Worm (Caenorhabditis elegans) whole organism, young adult: ENCODE results near the gene C49F5.6.

Experiments
- C17E4.6 ChIP-seq: fragments of 200-800 bp; sonication (Bioruptor generic); IDR thresholded peaks from 2 replicates; pipeline ENCODE4 v1.3.6; 2022; ENCODE audit warnings: missing genetic modification reagents, missing genetic modification characterization, missing compliant biosample characterization
- F49E8.2 ChIP-seq: sonication (generic microtip); optimal IDR thresholded peaks from 3 replicates; lab custom pipeline; 2017; ENCODE audit warnings: missing genetic modification characterization, mild to moderate bottlenecking, missing compliant biosample characterization, antibody characterized with exemption, moderate library complexity; ENCODE audit not compliant: insufficient read depth
- K11D2.4 ChIP-seq: fragments of 200-800 bp; sonication (Bioruptor generic); IDR thresholded peaks from 2 replicates; pipeline ENCODE4 v1.3.6; 2022; ENCODE audit warnings: missing genetic modification reagents, missing genetic modification characterization, missing compliant biosample characterization
- Y56A3A.18 ChIP-seq: fragments of 200-800 bp; sonication (Bioruptor generic); IDR thresholded peaks from 2 replicates; pipeline ENCODE4 v1.3.6; 2022; ENCODE audit warnings: missing genetic modification reagents, missing genetic modification characterization, missing compliant biosample characterization
- akir-1 ChIP-seq: fragments of 200-800 bp; sonication (Bioruptor generic); optimal IDR thresholded peaks from 2 replicates; lab custom pipeline; 2018; ENCODE audit warnings: mild to moderate bottlenecking, missing genetic modification characterization, moderate library complexity, missing compliant biosample characterization
- ceh-100 ChIP-seq: fragments of 200-800 bp; sonication (Bioruptor generic); IDR thresholded peaks from 2 replicates; pipeline ENCODE4 v1.3.6; 2022; ENCODE audit warnings: missing genetic modification reagents, missing genetic modification characterization, missing compliant biosample characterization
- egl-18 ChIP-seq: fragments of 200-800 bp; sonication (Bioruptor generic); IDR thresholded peaks from 2 replicates; pipeline ENCODE4 v1.3.6; 2022; ENCODE audit warnings: missing genetic modification reagents, missing genetic modification characterization, missing compliant biosample characterization
- egl-44 ChIP-seq: fragments of 200-800 bp; sonication (Bioruptor generic); IDR thresholded peaks from 2 replicates; pipeline ENCODE4 v1.3.6; 2022; ENCODE audit warnings: missing genetic modification reagents, missing genetic modification characterization, missing compliant biosample characterization
- hmg-20 ChIP-seq: fragments of 200-800 bp; sonication (Bioruptor generic); IDR thresholded peaks from 2 replicates; pipeline ENCODE4 v1.3.6; 2022; ENCODE audit warnings: missing genetic modification reagents, missing genetic modification characterization, missing compliant biosample characterization
- hrde-1 ChIP-seq: sonication (generic microtip); optimal IDR thresholded peaks from 2 replicates; lab custom pipeline; 2016; ENCODE audit warnings: missing genetic modification characterization, mild to moderate bottlenecking, missing compliant biosample characterization, moderate library complexity, missing genotype, missing genetic modification reagents, borderline replicate concordance
- let-607 ChIP-seq, 2 experiments: fragments of 200-800 bp in 1 of 2; sonication (Bioruptor generic) in 1 of 2; sonication (generic microtip) in 1 of 2; optimal IDR thresholded peaks; 2 replicates each; lab custom pipeline; 2016 to 2018; ENCODE audit warnings: mild to moderate bottlenecking in 2 of 2, missing compliant biosample characterization in 2 of 2, missing genetic modification characterization in 2 of 2, moderate library complexity in 2 of 2, missing genotype in 1 of 2
- lin-35 ChIP-seq, 3 experiments: fragments of 150-350 bp in 2 of 3; sonication (generic microtip) in 1 of 3; optimal IDR thresholded peaks; 2 replicates each; lab custom pipeline; 2014 to 2018; ENCODE audit warnings: missing biosample characterization in 3 of 3, missing genetic modification characterization in 3 of 3, missing genetic modification reagents in 3 of 3
- lir-1 ChIP-seq: fragments of 200-800 bp; sonication (Bioruptor generic); conservative IDR thresholded peaks from 2 replicates; pipeline ENCODE4 v1.3.6; 2022; ENCODE audit warnings: missing genetic modification reagents, missing genetic modification characterization, missing compliant biosample characterization
- lsy-27 ChIP-seq: sonication (generic microtip); optimal IDR thresholded peaks from 2 replicates; lab custom pipeline; 2017; ENCODE audit warnings: missing genetic modification characterization, mild to moderate bottlenecking, missing compliant biosample characterization, antibody characterized with exemption, missing genotype, borderline replicate concordance; ENCODE audit not compliant: insufficient read depth
- mxl-1 ChIP-seq: sonication (generic microtip); optimal IDR thresholded peaks from 2 replicates; lab custom pipeline; 2016; ENCODE audit warnings: missing genetic modification characterization, missing compliant biosample characterization
- nhr-120 ChIP-seq: fragments of 200-800 bp; sonication (Bioruptor generic); IDR thresholded peaks from 2 replicates; pipeline ENCODE4 v1.3.6; 2022; ENCODE audit warnings: missing genetic modification characterization, missing compliant biosample characterization
- ztf-18 ChIP-seq: sonication (generic microtip); optimal IDR thresholded peaks from 2 replicates; lab custom pipeline; 2016; ENCODE audit warnings: missing genotype, mild to moderate bottlenecking, missing genetic modification characterization, missing compliant biosample characterization

The C49F5.6 gene

ce11 chrX:12038728-12039127 lies 50.6 kb downstream of the C49F5.6 start:
- TF ChIP-seq ceh-100 (GFP tag; lab: Robert Waterston, UW) (no peak), K11D2.4 (no peak), egl-44 (GFP tag; lab: Robert Waterston, UW) (no peak), ztf-18 (no peak), egl-18 (GFP tag; lab: Robert Waterston, UW) (no peak), lin-35 (GFP tag; optimal IDR thresholded peaks at IDR 0.05; lab: Kevin White, UChicago) (no peak), C17E4.6 (no peak), mxl-1 (tag; lab: Kevin White, UChicago) (no peak), hrde-1 (no peak), let-607 (tag; optimal IDR thresholded peaks at IDR 0.05; lab: Kevin White, UChicago) (no peak), akir-1 (no peak), lir-1 (GFP tag; lab: Robert Waterston, UW) (no peak), F49E8.2 (tag; lab: Kevin White, UChicago) (no peak), Y56A3A.18 (GFP tag; lab: Robert Waterston, UW) (no peak), nhr-120 (GFP tag; lab: Robert Waterston, UW) (no peak), hmg-20 (GFP tag; lab: Robert Waterston, UW) (no peak), lsy-27 (tag; lab: Kevin White, UChicago) (no peak)
